Fruit fly (Drosophila melanogaster): ENCODE results near the gene CG15208.
A peak's percentile ranks its signal among the peaks of the same experiment; 100 is the strongest.

- no peak for TF ChIP-seq Myc (optimal IDR thresholded peaks at IDR 0.05)
- peak; percentile 55 for TF ChIP-seq sv (GFP tag; optimal IDR thresholded peaks at IDR 0.05)
- TF ChIP-seq GATAd (GFP tag; optimal IDR thresholded peaks at IDR 0.05), result no peak
- TF ChIP-seq psq (GFP tag; optimal IDR thresholded peaks at IDR 0.05), result peak; percentile 30
- TF ChIP-seq ey (GFP tag; optimal IDR thresholded peaks at IDR 0.05), result peak; percentile 62
Observed at dm6 chrX:10936599-10936998, 36.8 kb downstream of the CG15208 start.

Data from whole organism, wandering third instar larva.